Worm (Caenorhabditis elegans): ENCODE measurements around the gene mtm-3.

- TF ChIP-seq him-1 (tag; optimal IDR thresholded peaks at IDR 0.05) (no peak), W03F9.2 (tag; optimal IDR thresholded peaks at IDR 0.05) (no peak)
Measured at ce11 chrIII:3829105-3829504, 28.8 kb upstream of the mtm-3 start, which contains the start of gene cnnm-5.
